Worm (Caenorhabditis elegans): ENCODE results near the gene F13B12.3.

DNA sequence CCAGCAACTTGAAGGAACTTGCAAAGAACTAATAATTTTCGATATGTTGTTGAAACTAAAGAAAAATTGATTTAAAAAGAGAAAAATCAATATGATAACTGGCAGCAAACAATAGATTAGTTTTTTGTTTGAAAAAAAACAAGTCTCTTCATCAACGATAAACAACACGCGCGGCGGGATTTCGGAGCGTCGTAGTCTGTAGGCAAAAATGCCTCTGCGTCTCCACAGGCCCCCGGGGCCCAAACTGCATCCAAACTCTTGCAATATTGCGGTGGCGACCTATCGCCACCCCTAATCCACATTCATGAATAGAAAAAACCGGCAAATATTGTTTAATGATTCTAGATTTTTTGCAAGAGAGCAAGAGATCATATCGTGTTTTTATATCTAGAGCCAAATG is 13.8 kb upstream of the F13B12.3 start:
- TF ChIP-seq snpc-4 (tag; optimal IDR thresholded peaks at IDR 0.05) (no peak), nhr-76 (tag; optimal IDR thresholded peaks at IDR 0.05) (no peak), ceh-43 (GFP tag; optimal IDR thresholded peaks at IDR 0.05) (no peak), unc-39 (tag; optimal IDR thresholded peaks at IDR 0.05) (no peak), mls-2 (tag; optimal IDR thresholded peaks at IDR 0.05) (no peak), ztf-11 (tag; optimal IDR thresholded peaks at IDR 0.05) (no peak), nhr-237 (tag; optimal IDR thresholded peaks at IDR 0.05) (no peak), nhr-28 (tag; optimal IDR thresholded peaks at IDR 0.05) (no peak), pha-4 (tag; optimal IDR thresholded peaks at IDR 0.05) (no peak), drap-1 (GFP tag; optimal IDR thresholded peaks at IDR 0.05) (no peak), lin-13 (tag; optimal IDR thresholded peaks at IDR 0.05) (no peak)

Measured in whole organism, mixed stage, embryonic.